Worm (Caenorhabditis elegans): ENCODE results near the gene D1086.9.

- TF ChIP-seq cog-1 (tag; optimal IDR thresholded peaks at IDR 0.05), result no peak
- TF ChIP-seq ztf-23 (GFP tag; IDR thresholded peaks at IDR 0.05), result no peak
- no peak for TF ChIP-seq flt-1 (GFP tag; IDR thresholded peaks at IDR 0.05)
- no peak for TF ChIP-seq klf-2 (GFP tag; conservative IDR thresholded peaks at IDR 0.05)
- TF ChIP-seq ztf-29 (GFP tag; IDR thresholded peaks at IDR 0.05), result no peak
- TF ChIP-seq T22C8.4 (GFP tag; IDR thresholded peaks at IDR 0.05), result no peak
- TF ChIP-seq tab-1 (GFP tag; IDR thresholded peaks at IDR 0.05), result no peak
- no peak for TF ChIP-seq med-1 (GFP tag; optimal IDR thresholded peaks at IDR 0.05; ENCODE audit: insufficient read depth)
- no peak for TF ChIP-seq ref-1 (GFP tag; conservative IDR thresholded peaks at IDR 0.05)
These were observed 42.1 kb downstream of the D1086.9 start, which contains the start of gene acs-10 for ce11 chrV:14146199-14146598.

All from whole organism, midembryonic.